Fruit fly (Drosophila melanogaster): ENCODE data around the gene ng4.

DNA sequence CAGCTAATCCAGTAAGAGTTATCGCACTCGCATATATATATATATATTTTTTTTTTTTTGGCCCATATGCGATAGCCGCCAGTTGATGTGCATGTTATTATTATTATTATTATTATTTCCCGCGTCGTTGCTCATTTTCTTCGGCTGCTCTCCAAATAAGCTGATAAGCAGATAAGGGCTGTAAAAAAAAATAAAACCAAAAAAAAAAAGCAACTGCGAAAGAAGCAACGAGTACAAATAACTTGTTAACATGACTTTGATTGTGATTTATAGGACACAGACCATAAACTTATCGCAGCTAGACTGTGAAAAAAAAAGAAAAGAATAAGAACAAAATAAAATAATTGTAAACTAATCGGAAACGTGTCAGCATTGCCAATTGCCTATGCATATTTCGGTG is 21.8 kb upstream of the ng4 start:
- TF ChIP-seq CG8478 (optimal IDR thresholded peaks at IDR 0.05) (no peak), usp (GFP tag; optimal IDR thresholded peaks at IDR 0.05) (no peak), pan (optimal IDR thresholded peaks at IDR 0.05) (no peak), psq (optimal IDR thresholded peaks at IDR 0.05) (no peak), Dll (optimal IDR thresholded peaks at IDR 0.05) (no peak), EcR (GFP tag; optimal IDR thresholded peaks at IDR 0.05) (no peak)

Measured in whole organism.